Worm (Caenorhabditis elegans): ENCODE measurements around the gene his-24.

DNA sequence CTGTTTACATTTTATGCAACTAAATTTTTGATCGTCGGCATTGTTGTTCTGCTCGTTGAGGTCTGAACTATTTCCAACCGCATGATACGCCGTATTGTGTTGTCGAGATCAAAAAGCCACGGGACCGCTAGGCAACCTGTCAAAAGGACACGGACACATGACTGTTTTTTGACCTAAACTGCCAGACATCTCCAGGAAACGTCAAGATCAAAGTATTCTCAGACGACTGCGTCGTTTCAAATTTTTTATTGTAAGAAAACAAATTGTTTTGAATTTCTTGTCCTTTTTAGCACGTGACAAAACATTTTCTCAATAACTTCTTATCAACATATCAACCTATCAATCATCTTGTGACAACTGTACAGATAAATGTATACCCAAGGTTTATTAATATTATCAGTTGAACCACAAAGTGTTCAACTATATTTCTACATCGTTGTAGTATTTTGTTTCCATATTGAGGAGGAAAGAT is 12.3 kb downstream of the his-24 start:
- no peak for TF ChIP-seq klf-2 (GFP tag; conservative IDR thresholded peaks at IDR 0.05)
- no peak for TF ChIP-seq med-1 (GFP tag; optimal IDR thresholded peaks at IDR 0.05; ENCODE audit: insufficient read depth)
- no peak for TF ChIP-seq tab-1 (GFP tag; IDR thresholded peaks at IDR 0.05)
- TF ChIP-seq T22C8.4 (GFP tag; IDR thresholded peaks at IDR 0.05), result no peak

Data from whole organism, midembryonic.